Fruit fly (Drosophila melanogaster) whole organism, pupa: ENCODE results near the gene CG33965.

Experiments used
- CG10348 ChIP-seq: fragments of 200-800 bp; sonication (Bioruptor generic); IDR thresholded peaks from 2 replicates; pipeline ENCODE4 v1.3.6; 2022; ENCODE audit warnings: missing biosample characterization, missing genetic modification characterization
- CG12605 ChIP-seq: fragments of 200-800 bp; sonication (Bioruptor generic); IDR thresholded peaks from 2 replicates; pipeline ENCODE4 v1.3.6; 2022; ENCODE audit warnings: missing biosample characterization, missing genetic modification characterization
- CG13204 ChIP-seq: fragments of 200-800 bp; sonication (Bioruptor generic); optimal IDR thresholded peaks from 2 replicates; lab custom pipeline; 2018; ENCODE audit warnings: missing biosample characterization, mild to moderate bottlenecking, missing genetic modification characterization, moderate library complexity
- CG14655 ChIP-seq: fragments of 200-800 bp; sonication (Bioruptor generic); optimal IDR thresholded peaks from 3 replicates; lab custom pipeline; 2017; ENCODE audit warnings: mild to moderate bottlenecking, missing biosample characterization, missing genetic modification reagents, missing genetic modification characterization
- CG15710 ChIP-seq: fragments of 200-800 bp; sonication (Bioruptor generic); optimal IDR thresholded peaks from 2 replicates; lab custom pipeline; 2018; ENCODE audit warnings: missing biosample characterization, mild to moderate bottlenecking, missing genetic modification characterization, moderate library complexity
- CG17806 ChIP-seq: fragments of 200-800 bp; sonication (Bioruptor generic); optimal IDR thresholded peaks from 2 replicates; lab custom pipeline; 2018; ENCODE audit warnings: missing biosample characterization, mild to moderate bottlenecking, missing genetic modification characterization, moderate library complexity
- CG32121 ChIP-seq: fragments of 200-800 bp; sonication (Bioruptor generic); IDR thresholded peaks from 2 replicates; pipeline ENCODE4 v1.3.6; 2022; ENCODE audit warnings: missing biosample characterization, missing genetic modification characterization
- CG4496 ChIP-seq: fragments of 200-800 bp; sonication (Bioruptor generic); IDR thresholded peaks from 3 replicates; pipeline ENCODE4 v1.3.6; 2022; ENCODE audit warnings: missing biosample characterization, missing genetic modification characterization
- CG8159 ChIP-seq: fragments of 200-800 bp; sonication (Bioruptor generic); optimal IDR thresholded peaks from 3 replicates; lab custom pipeline; 2018; ENCODE audit warnings: missing biosample characterization, mild to moderate bottlenecking, missing genetic modification characterization, moderate library complexity
- CG8301 ChIP-seq: fragments of 200-800 bp; sonication (Bioruptor generic); optimal IDR thresholded peaks from 2 replicates; lab custom pipeline; 2018; ENCODE audit warnings: missing biosample characterization, mild to moderate bottlenecking, missing genetic modification characterization
- CG9948 ChIP-seq: fragments of 200-800 bp; sonication (Bioruptor generic); optimal IDR thresholded peaks from 2 replicates; lab custom pipeline; 2018; ENCODE audit warnings: missing biosample characterization, mild to moderate bottlenecking, missing genetic modification characterization, moderate library complexity
- D1 ChIP-seq: fragments of 200-800 bp; sonication (Bioruptor generic); optimal IDR thresholded peaks from 2 replicates; lab custom pipeline; 2018; ENCODE audit warnings: missing biosample characterization, mild to moderate bottlenecking, missing genetic modification characterization, moderate library complexity
- EcR ChIP-seq: fragments of 200-800 bp; sonication (Bioruptor generic); optimal IDR thresholded peaks from 3 replicates; lab custom pipeline; 2019; ENCODE audit warnings: missing biosample characterization, missing genetic modification characterization, mild to moderate bottlenecking, moderate library complexity, missing genetic modification reagents
- Ets98B ChIP-seq: fragments of 200-800 bp; sonication (Bioruptor generic); IDR thresholded peaks from 2 replicates; pipeline ENCODE4 v1.3.6; 2022; ENCODE audit warnings: missing biosample characterization, missing genetic modification characterization
- Pif1A ChIP-seq: fragments of 200-800 bp; sonication (Bioruptor generic); optimal IDR thresholded peaks from 3 replicates; lab custom pipeline; 2016; ENCODE audit warnings: missing biosample characterization, missing genetic modification characterization
- Pif1B ChIP-seq: fragments of 200-800 bp; sonication (Bioruptor generic); optimal IDR thresholded peaks from 3 replicates; lab custom pipeline; 2016; ENCODE audit warnings: missing biosample characterization, missing genetic modification characterization
- Snoo ChIP-seq: fragments of 200-800 bp; sonication (Bioruptor generic); optimal IDR thresholded peaks from 3 replicates; lab custom pipeline; 2017; ENCODE audit warnings: missing biosample characterization, mild to moderate bottlenecking, missing genetic modification characterization, inconsistent platforms
- fd96Ca ChIP-seq: fragments of 200-800 bp; sonication (Bioruptor generic); IDR thresholded peaks from 3 replicates; pipeline ENCODE4 v1.3.6; 2022; ENCODE audit warnings: missing biosample characterization, missing genetic modification characterization
- gl ChIP-seq: fragments of 200-800 bp; sonication (Bioruptor generic); optimal IDR thresholded peaks from 2 replicates; lab custom pipeline; 2018; ENCODE audit warnings: missing biosample characterization, mild to moderate bottlenecking, missing genetic modification characterization
- rn ChIP-seq: fragments of 200-800 bp; sonication (Bioruptor generic); IDR thresholded peaks from 2 replicates; pipeline ENCODE4 v1.3.6; 2022; ENCODE audit warnings: missing biosample characterization, missing genetic modification characterization

Gene CG33965

dm6 chr3L:1251712-1252111, 19.0 kb downstream of the CG33965 start, which contains the start of the genes CG9130 and CG9133:
Gene CG9130 (plus strand): TSS chr3L:1252012.
Gene CG9133 (plus strand): TSS chr3L:1252012.
- TF ChIP-seq Ets98B (GFP tag; lab: Robert Waterston, UW) (no peak), CG8159 (tag; lab: Kevin White, UChicago) (no peak), CG9948 (tag; lab: Kevin White, UChicago) (no peak), CG32121 (no peak), gl (no peak), CG17806 (tag; lab: Kevin White, UChicago) (no peak), fd96Ca (GFP tag; lab: Robert Waterston, UW) (no peak), CG10348 (GFP tag; lab: Robert Waterston, UW) (no peak), CG15710 (tag; lab: Kevin White, UChicago) (no peak)
- TF ChIP-seq, all 21 proteins: peak for 0

dm6 chr3L:1256061-1256780, 23.5 kb downstream of the CG33965 start, which contains the start of gene tfc:
Gene tfc (plus strand): TSS chr3L:1256449.
- TF ChIP-seq CG14655 (GFP tag; lab: Kevin White, UChicago) (no peak), CG17806 (tag; lab: Kevin White, UChicago) (no peak), Ets98B (GFP tag; lab: Robert Waterston, UW) (peak; percentile 50; the same call in 1 of the 2 replicates), EcR (peak; percentile 61), Pif1B (GFP tag; lab: Kevin White, UChicago) (no peak), fd96Ca (GFP tag; lab: Robert Waterston, UW) (peak; percentile 20; the same call in 1 of the 3 replicates), CG12605 (GFP tag; lab: Robert Waterston, UW) (peak; percentile 49), CG13204 (GFP tag; lab: Kevin White, UChicago) (peak; percentile 66), CG8159 (tag; lab: Kevin White, UChicago) (no peak), Pif1A (GFP tag; lab: Kevin White, UChicago) (peak; percentile 29)

DNA sequence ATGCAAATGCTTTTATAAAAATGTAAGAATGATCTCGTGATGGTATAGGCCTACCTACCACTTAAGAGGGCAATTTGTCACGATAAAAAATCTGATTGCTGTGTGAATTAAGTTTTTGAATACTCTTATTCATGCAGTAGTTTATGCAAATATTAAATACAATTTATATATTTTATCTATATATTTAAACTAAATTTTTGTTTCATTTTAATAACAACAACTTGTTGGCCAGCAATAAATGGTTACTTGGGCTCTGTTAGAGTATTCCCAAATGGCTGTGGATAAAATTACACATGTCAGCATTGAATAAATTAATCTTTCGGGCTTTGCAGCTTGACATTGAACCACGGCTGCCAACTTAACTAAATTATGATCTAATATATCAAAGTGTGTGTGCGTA, 25.9 kb downstream of the CG33965 start:
- TF ChIP-seq CG4496 (GFP tag; lab: Robert Waterston, UW), result no peak
- TF ChIP-seq, all 21 proteins: peak for 0

DNA sequence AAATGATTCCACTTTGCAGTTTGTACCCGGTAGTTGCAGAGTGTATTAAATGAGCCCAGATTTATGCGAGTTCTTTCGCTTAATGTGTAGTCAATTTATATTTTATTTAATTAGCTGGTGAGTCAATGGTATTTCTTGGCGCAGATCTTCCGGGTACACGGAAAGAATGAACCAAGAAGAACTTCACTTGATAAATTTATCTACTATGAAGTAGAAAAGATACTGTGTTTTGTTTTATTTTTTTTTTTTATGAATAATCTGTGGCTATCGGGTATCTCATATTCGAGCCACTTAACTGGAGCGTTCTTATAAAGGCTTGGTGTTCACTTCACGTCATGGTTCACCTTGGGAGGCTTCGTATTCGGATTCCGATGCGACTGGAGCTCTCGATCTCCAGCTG, 32.3 kb downstream of the CG33965 start:
- peak; percentile 57 for TF ChIP-seq Pif1B (GFP tag; lab: Kevin White, UChicago)
- peak; percentile 50 for TF ChIP-seq Pif1A (GFP tag; lab: Kevin White, UChicago)
- TF ChIP-seq CG8159 (tag; lab: Kevin White, UChicago), result peak; percentile 25
- TF ChIP-seq gl, result no peak
- TF ChIP-seq D1 (tag; lab: Kevin White, UChicago), result no peak
- no peak for TF ChIP-seq CG10348 (GFP tag; lab: Robert Waterston, UW)
- no peak for TF ChIP-seq CG32121
- peak; percentile 25 for TF ChIP-seq CG9948 (tag; lab: Kevin White, UChicago)
- no peak for TF ChIP-seq CG13204 (GFP tag; lab: Kevin White, UChicago)
- peak; percentile 69 for TF ChIP-seq CG14655 (GFP tag; lab: Kevin White, UChicago)
- TF ChIP-seq rn (GFP tag; lab: Robert Waterston, UW), result no peak
- no peak for TF ChIP-seq CG12605 (GFP tag; lab: Robert Waterston, UW)
- TF ChIP-seq Snoo (tag; lab: Kevin White, UChicago), result peak; percentile 7
- no peak for TF ChIP-seq EcR
- peak; percentile 33 for TF ChIP-seq CG8301 (tag; lab: Kevin White, UChicago)

DNA sequence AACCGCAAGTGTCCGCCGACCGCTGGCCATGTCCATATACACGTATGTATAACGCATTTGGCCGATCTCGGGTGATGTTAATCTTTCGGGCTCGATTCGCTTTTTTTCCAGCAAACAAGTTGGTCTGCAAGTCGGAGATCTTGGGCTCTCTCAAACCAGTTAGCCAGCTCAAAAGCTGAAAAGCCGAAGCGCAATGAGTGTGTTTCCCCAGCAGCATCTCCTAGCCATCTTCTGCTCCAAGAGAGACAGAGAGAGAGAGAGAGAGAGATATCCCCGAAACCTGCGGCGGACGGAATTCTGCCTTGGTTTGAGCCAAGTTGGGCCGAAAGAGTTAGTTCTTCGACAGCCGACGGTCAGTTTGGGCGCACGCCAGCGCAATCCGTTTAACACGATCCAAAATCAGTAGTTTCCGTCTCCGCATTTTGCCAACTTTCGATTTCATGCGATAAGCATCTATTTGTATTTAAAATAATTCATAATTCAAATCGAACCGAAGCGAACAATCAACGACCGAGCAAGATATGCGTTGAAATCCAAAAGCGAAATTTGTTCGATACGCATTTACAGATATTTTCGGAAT, 32.8 kb downstream of the CG33965 start:
- TF ChIP-seq CG13204 (GFP tag; lab: Kevin White, UChicago) (peak; percentile 1), Ets98B (GFP tag; lab: Robert Waterston, UW) (peak; percentile 14; the same call in 1 of the 2 replicates), EcR (peak; percentile 47), Snoo (tag; lab: Kevin White, UChicago) (no peak), CG4496 (GFP tag; lab: Robert Waterston, UW) (peak; percentile 31; the same call in 1 of the 3 replicates)

dm6 chr3L:1269013-1269412, 36.3 kb downstream of the CG33965 start:
- TF ChIP-seq rn (GFP tag; lab: Robert Waterston, UW), result no peak
- no peak for TF ChIP-seq CG17806 (tag; lab: Kevin White, UChicago)
- no peak for TF ChIP-seq CG14655 (GFP tag; lab: Kevin White, UChicago)
- no peak for TF ChIP-seq CG15710 (tag; lab: Kevin White, UChicago)
- TF ChIP-seq CG8159 (tag; lab: Kevin White, UChicago), result no peak
- TF ChIP-seq CG13204 (GFP tag; lab: Kevin White, UChicago), result peak; percentile 29
- TF ChIP-seq CG4496 (GFP tag; lab: Robert Waterston, UW), result no peak
- TF ChIP-seq EcR, result peak; percentile 92
- TF ChIP-seq Ets98B (GFP tag; lab: Robert Waterston, UW), result no peak

dm6 chr3L:1275767-1276166, 43.1 kb downstream of the CG33965 start, which contains the start of gene CG32333:
Gene CG32333 (plus strand): TSS chr3L:1275956.
- TF ChIP-seq CG14655 (GFP tag; lab: Kevin White, UChicago) (no peak), fd96Ca (GFP tag; lab: Robert Waterston, UW) (no peak), D1 (tag; lab: Kevin White, UChicago) (no peak), EcR (no peak), CG9948 (tag; lab: Kevin White, UChicago) (no peak), Ets98B (GFP tag; lab: Robert Waterston, UW) (no peak), Snoo (tag; lab: Kevin White, UChicago) (no peak), CG13204 (GFP tag; lab: Kevin White, UChicago) (no peak), CG15710 (tag; lab: Kevin White, UChicago) (no peak), CG8159 (tag; lab: Kevin White, UChicago) (no peak)
